Worm (Caenorhabditis elegans) whole organism, L4/young adult: Measurements from ENCODE around the gene Y104H12D.2.

Source experiments
- W03F9.2 ChIP-seq: fragments of 150-350 bp; optimal IDR thresholded peaks from 2 replicates; lab custom pipeline; 2014; ENCODE audit warnings: missing biosample characterization, missing genetic modification characterization
- dao-5 ChIP-seq: sonication (generic microtip); optimal IDR thresholded peaks from 2 replicates; lab custom pipeline; 2016; ENCODE audit warnings: missing genotype, missing genetic modification characterization, moderate library complexity, missing compliant biosample characterization
- him-1 ChIP-seq: sonication (generic microtip); optimal IDR thresholded peaks from 2 replicates; lab custom pipeline; 2016; ENCODE audit warnings: missing genotype, missing genetic modification reagents, missing genetic modification characterization, missing compliant biosample characterization

DNA sequence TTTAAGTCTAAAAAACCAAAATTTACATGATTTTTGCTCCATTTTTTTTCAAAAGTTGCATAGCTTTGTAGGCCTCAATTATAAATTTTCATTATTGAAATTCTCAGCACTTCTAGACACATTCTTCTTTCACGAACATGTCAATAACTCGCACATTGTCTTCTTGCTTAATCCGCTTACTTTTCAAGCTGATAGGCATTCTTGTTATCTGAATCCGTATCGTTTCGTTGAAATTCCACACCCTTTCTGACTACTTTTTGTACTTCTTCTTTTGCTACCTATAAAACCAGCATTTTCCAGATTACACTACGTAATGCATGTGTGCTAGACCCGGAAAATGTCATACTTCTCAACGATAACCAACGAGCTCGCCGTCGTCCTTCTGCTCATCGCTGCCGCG is 38.5 kb downstream of the Y104H12D.2 start, which contains the start of gene W09G12.9:
- TF ChIP-seq him-1 (tag; lab: Kevin White, UChicago) (no peak), W03F9.2 (tag; lab: Kevin White, UChicago) (no peak), dao-5 (tag; lab: Kevin White, UChicago) (no peak)
